Worm (Caenorhabditis elegans) whole organism, mixed stage, embryonic: ENCODE results near the gene srx-36.

Experiments used
- M03D4.4 ChIP-seq: sonication (generic microtip); optimal IDR thresholded peaks from 2 replicates; lab custom pipeline; 2017; ENCODE audit warnings: mild to moderate bottlenecking, missing genetic modification characterization, missing compliant biosample characterization
- bed-3 ChIP-seq: fragments of 200-800 bp; sonication (Bioruptor generic); optimal IDR thresholded peaks from 3 replicates; lab custom pipeline; 2018; ENCODE audit warnings: mild to moderate bottlenecking, missing genetic modification characterization, moderate library complexity, missing compliant biosample characterization
- blmp-1 ChIP-seq: fragments of 150-350 bp; optimal IDR thresholded peaks from 2 replicates; lab custom pipeline; 2014; ENCODE audit warnings: missing biosample characterization, missing genetic modification characterization
- ceh-39 ChIP-seq: fragments of 150-350 bp; optimal IDR thresholded peaks from 2 replicates; lab custom pipeline; 2014; ENCODE audit warnings: missing biosample characterization, missing genetic modification characterization
- ceh-43 ChIP-seq: fragments of 200-800 bp; sonication (Bioruptor generic); optimal IDR thresholded peaks from 2 replicates; lab custom pipeline; 2018; ENCODE audit warnings: mild to moderate bottlenecking, missing genetic modification characterization, moderate library complexity, missing compliant biosample characterization
- ces-1 ChIP-seq: fragments of 150-350 bp; optimal IDR thresholded peaks from 2 replicates; lab custom pipeline; 2014; ENCODE audit warnings: missing biosample characterization, missing genetic modification reagents, missing genetic modification characterization
- cnd-1 ChIP-seq: fragments of 200-800 bp; sonication (Bioruptor generic); optimal IDR thresholded peaks from 2 replicates; lab custom pipeline; 2018; ENCODE audit warnings: mild to moderate bottlenecking, missing genetic modification characterization, missing compliant biosample characterization
- drap-1 ChIP-seq: fragments of 200-800 bp; sonication (Bioruptor generic); optimal IDR thresholded peaks from 3 replicates; lab custom pipeline; 2018; ENCODE audit warnings: mild to moderate bottlenecking, missing genetic modification characterization, missing compliant biosample characterization
- elt-1 ChIP-seq: sonication (generic microtip); optimal IDR thresholded peaks from 2 replicates; lab custom pipeline; 2017; ENCODE audit warnings: missing genetic modification characterization, mild to moderate bottlenecking, missing compliant biosample characterization, antibody characterized with exemption, moderate library complexity, borderline replicate concordance; ENCODE audit not compliant: insufficient read depth
- flh-1 ChIP-seq: fragments of 200-800 bp; sonication (Bioruptor generic); optimal IDR thresholded peaks from 2 replicates; lab custom pipeline; 2018; ENCODE audit warnings: mild to moderate bottlenecking, missing genetic modification characterization, moderate library complexity, missing compliant biosample characterization
- ham-2 ChIP-seq: fragments of 200-800 bp; sonication (Bioruptor generic); optimal IDR thresholded peaks from 2 replicates; lab custom pipeline; 2018; ENCODE audit warnings: mild to moderate bottlenecking, missing genetic modification characterization, missing compliant biosample characterization
- lin-13 ChIP-seq: fragments of 150-350 bp; optimal IDR thresholded peaks from 2 replicates; lab custom pipeline; 2014; ENCODE audit warnings: missing biosample characterization, missing genetic modification characterization
- lin-32 ChIP-seq: fragments of 200-800 bp; sonication (Bioruptor generic); optimal IDR thresholded peaks from 2 replicates; lab custom pipeline; 2018; ENCODE audit warnings: mild to moderate bottlenecking, missing genetic modification characterization, missing compliant biosample characterization
- lsy-2 ChIP-seq: fragments of 150-350 bp; optimal IDR thresholded peaks from 2 replicates; lab custom pipeline; 2014; ENCODE audit warnings: missing biosample characterization, missing genetic modification characterization
- nhr-12 ChIP-seq: fragments of 150-350 bp; optimal IDR thresholded peaks from 2 replicates; lab custom pipeline; 2014; ENCODE audit warnings: missing biosample characterization, missing genetic modification characterization
- nhr-2 ChIP-seq: fragments of 150-350 bp; optimal IDR thresholded peaks from 2 replicates; lab custom pipeline; 2014; ENCODE audit warnings: missing biosample characterization, missing genetic modification characterization
- nhr-237 ChIP-seq: fragments of 150-350 bp; optimal IDR thresholded peaks from 2 replicates; lab custom pipeline; 2014; ENCODE audit warnings: missing biosample characterization, missing genetic modification characterization
- nhr-28 ChIP-seq: fragments of 150-350 bp; optimal IDR thresholded peaks from 2 replicates; lab custom pipeline; 2014; ENCODE audit warnings: missing biosample characterization, missing genetic modification characterization
- nhr-76 ChIP-seq: sonication (generic microtip); optimal IDR thresholded peaks from 2 replicates; lab custom pipeline; 2017; ENCODE audit warnings: missing biosample characterization, missing genetic modification characterization
- pha-4 ChIP-seq: fragments of 150-350 bp; optimal IDR thresholded peaks from 2 replicates; lab custom pipeline; 2018; ENCODE audit warnings: missing biosample characterization, missing genetic modification reagents, missing genetic modification characterization
- snpc-4 ChIP-seq: fragments of 150-350 bp; optimal IDR thresholded peaks from 2 replicates; lab custom pipeline; 2014; ENCODE audit warnings: missing biosample characterization, missing genetic modification characterization
- unc-120 ChIP-seq: sonication (generic microtip); optimal IDR thresholded peaks from 2 replicates; lab custom pipeline; 2017; ENCODE audit warnings: missing genetic modification characterization, missing compliant biosample characterization; ENCODE audit not compliant: poor library complexity, severe bottlenecking
- unc-62 ChIP-seq: fragments of 150-350 bp; optimal IDR thresholded peaks from 2 replicates; lab custom pipeline; 2014; ENCODE audit warnings: missing biosample characterization, missing genetic modification reagents, missing genetic modification characterization
- ztf-11 ChIP-seq: fragments of 150-350 bp; optimal IDR thresholded peaks from 2 replicates; lab custom pipeline; 2014; ENCODE audit warnings: missing biosample characterization, missing genetic modification characterization

The srx-36 gene

DNA sequence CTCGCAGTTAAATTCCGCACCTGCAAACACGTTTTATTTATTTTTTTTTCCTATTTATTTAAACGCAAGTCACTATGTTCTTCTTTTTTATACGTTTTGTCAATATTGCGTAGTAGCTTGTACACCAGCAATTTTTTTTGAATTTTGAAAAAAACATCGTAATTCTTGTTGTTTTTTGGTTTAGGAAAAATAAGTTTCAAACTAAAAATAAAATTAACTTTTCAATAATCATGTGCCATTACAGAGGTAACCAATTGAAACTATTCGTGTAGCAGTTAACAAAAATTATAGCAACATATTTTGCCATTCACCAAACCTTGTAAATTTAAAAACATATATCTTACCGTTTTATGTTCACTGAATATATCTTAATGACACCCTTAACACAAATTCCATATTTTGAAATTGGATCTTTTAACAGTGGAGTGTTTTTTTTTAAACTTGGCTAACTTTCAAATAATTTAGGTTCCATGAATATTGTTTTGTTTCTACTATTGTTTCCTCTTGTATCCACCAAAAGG, 7.6 kb downstream of the srx-36 start, which contains the start of gene lmd-5:
Gene lmd-5 (plus strand): TSS at position 471 of the 521 bp plus-strand sequence.
- TF ChIP-seq bed-3 (GFP tag; lab: Kevin White, UChicago) (no peak), unc-62 (GFP tag; lab: Kevin White, UChicago) (no peak), blmp-1 (tag; lab: Kevin White, UChicago) (no peak)
- TF ChIP-seq, all 35 proteins: peak for 0

DNA sequence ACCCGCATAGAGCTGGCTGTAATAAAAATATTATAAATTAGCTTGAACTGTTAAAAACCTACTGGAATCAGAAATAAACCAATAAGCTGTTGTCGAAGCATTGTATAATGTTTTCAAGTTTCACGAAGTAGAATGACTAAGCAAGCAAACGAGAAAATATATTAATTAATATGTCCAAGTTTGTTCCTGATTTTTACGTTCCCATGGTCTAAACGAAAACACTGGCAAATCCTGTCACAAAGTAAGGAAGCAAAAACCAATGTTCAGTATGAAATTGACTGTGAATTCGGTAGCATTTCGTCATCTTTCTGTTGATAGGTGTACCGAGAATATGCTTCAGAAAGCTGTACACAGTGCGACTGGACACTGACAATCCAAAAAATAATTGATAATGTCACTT, 10.7 kb downstream of the srx-36 start, which contains the start of gene srx-34:
Gene srx-34 (minus strand): TSS at position 101 of the 400 bp plus-strand sequence.
- TF ChIP-seq nhr-12 (tag; lab: Kevin White, UChicago) (no peak), ceh-39 (no peak), unc-120 (tag; lab: Kevin White, UChicago) (no peak), lin-13 (no peak), ztf-11 (tag; lab: Kevin White, UChicago) (no peak)

- TF ChIP-seq lsy-2 (no peak), flh-1 (GFP tag; lab: Kevin White, UChicago) (no peak), nhr-2 (tag; lab: Kevin White, UChicago) (no peak), lin-32 (GFP tag; lab: Kevin White, UChicago) (no peak)
Measured at ce11 chrV:7118796-7119195, 12.1 kb downstream of the srx-36 start, which contains the start of gene srx-33. Gene srx-33, minus strand, starts transcription at chrV:7118896.

DNA sequence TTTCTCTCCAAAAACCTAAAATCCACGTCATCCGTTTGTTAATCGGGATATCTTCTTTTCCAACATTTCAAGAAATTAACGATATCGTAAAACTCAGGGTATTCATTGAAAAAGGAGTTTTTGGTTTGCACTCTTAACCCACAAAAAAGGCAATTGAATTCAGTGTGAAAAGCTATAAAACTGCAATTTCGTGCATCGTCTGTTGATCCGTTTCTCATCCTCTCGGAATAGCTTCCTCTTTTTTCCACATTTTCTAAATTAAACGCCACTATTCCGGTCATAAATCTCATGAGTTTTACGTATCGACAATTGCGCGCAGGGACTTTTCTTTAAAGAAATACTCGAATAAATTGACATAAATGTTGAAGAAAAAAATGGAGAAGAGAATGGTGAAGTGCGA, 18.7 kb downstream of the srx-36 start:
- TF ChIP-seq ztf-11 (tag; lab: Kevin White, UChicago): no peak
- no peak for TF ChIP-seq ceh-43 (GFP tag; lab: Kevin White, UChicago)
- no peak for TF ChIP-seq cnd-1
- no peak for TF ChIP-seq drap-1 (GFP tag; lab: Kevin White, UChicago)

- TF ChIP-seq ces-1 (GFP tag; lab: Kevin White, UChicago) (peak; percentile 95), lin-13 (no peak), M03D4.4 (no peak)
Measured at ce11 chrV:7111276-7111675, 19.6 kb downstream of the srx-36 start.

ce11 chrV:7110370-7110769, 20.5 kb downstream of the srx-36 start:
- TF ChIP-seq unc-120 (tag; lab: Kevin White, UChicago) (no peak), ces-1 (GFP tag; lab: Kevin White, UChicago) (peak; percentile 21)

ce11 chrV:7106499-7107152, 24.2 kb downstream of the srx-36 start:
- TF ChIP-seq unc-62 (GFP tag; lab: Kevin White, UChicago) (no peak), ztf-11 (tag; lab: Kevin White, UChicago) (no peak), lin-13 (no peak), ham-2 (GFP tag; lab: Kevin White, UChicago) (no peak), nhr-28 (tag; lab: Kevin White, UChicago) (no peak), nhr-76 (tag; lab: Kevin White, UChicago) (no peak), snpc-4 (tag; lab: Kevin White, UChicago) (no peak), cnd-1 (no peak), nhr-237 (tag; lab: Kevin White, UChicago) (no peak)

DNA sequence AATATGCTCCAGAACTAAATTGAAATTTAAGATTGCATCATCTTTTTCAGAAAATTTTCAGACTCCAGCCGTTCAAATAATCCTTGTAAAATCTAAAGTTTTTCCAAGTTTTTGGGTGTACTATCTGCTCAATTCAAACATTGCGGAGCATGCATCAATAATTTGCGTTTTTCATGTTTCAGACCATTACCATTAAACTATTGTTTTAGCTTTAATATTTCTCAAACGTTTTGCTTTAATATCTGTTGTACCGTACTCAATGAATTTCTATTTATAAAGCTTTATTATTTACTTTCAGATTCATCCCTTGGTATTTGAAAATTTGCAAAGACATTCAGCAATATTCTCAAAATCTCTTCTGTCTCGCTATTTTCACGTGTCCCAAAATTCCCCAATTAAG, 27.6 kb downstream of the srx-36 start, which contains the start of gene odr-2:
Gene odr-2 (plus strand): TSS at position 301 of the 400 bp plus-strand sequence.
- TF ChIP-seq nhr-12 (tag; lab: Kevin White, UChicago): no peak
- TF ChIP-seq ces-1 (GFP tag; lab: Kevin White, UChicago): no peak
- TF ChIP-seq elt-1 (tag; lab: Kevin White, UChicago): no peak
- TF ChIP-seq ztf-11 (tag; lab: Kevin White, UChicago): no peak
- no peak for TF ChIP-seq flh-1 (GFP tag; lab: Kevin White, UChicago)
- no peak for TF ChIP-seq pha-4 (tag; lab: Kevin White, UChicago)
